Worm (Caenorhabditis elegans) whole organism, L1 larva: Measurements from ENCODE around the gene crn-3.

Experiments
- C04F5.9 ChIP-seq: sonication (generic microtip); optimal IDR thresholded peaks from 2 replicates; lab custom pipeline; 2016; ENCODE audit warnings: missing genetic modification characterization, missing compliant biosample characterization
- C16A3.4 ChIP-seq: fragments of 150-350 bp; optimal IDR thresholded peaks from 2 replicates; lab custom pipeline; 2014; ENCODE audit warnings: missing biosample characterization, missing genetic modification characterization
- C34B4.2 ChIP-seq: sonication (generic microtip); optimal IDR thresholded peaks from 2 replicates; lab custom pipeline; 2017; ENCODE audit warnings: mild to moderate bottlenecking, missing genetic modification characterization, missing compliant biosample characterization
- F16B12.6 ChIP-seq: fragments of 150-350 bp; optimal IDR thresholded peaks from 2 replicates; lab custom pipeline; 2014; ENCODE audit warnings: missing biosample characterization, missing genetic modification characterization
- Y116A8C.19 ChIP-seq: sonication (generic microtip); optimal IDR thresholded peaks from 2 replicates; lab custom pipeline; 2016; ENCODE audit warnings: missing compliant biosample characterization, missing genetic modification characterization, borderline replicate concordance
- aha-1 ChIP-seq: fragments of 150-350 bp; optimal IDR thresholded peaks from 2 replicates; lab custom pipeline; 2014; ENCODE audit warnings: missing biosample characterization, missing genetic modification characterization
- aly-2 ChIP-seq: fragments of 150-350 bp; optimal IDR thresholded peaks from 2 replicates; lab custom pipeline; 2014; ENCODE audit warnings: missing biosample characterization, missing genetic modification characterization
- ama-1 ChIP-seq: fragments of 150-350 bp; optimal IDR thresholded peaks from 2 replicates; lab custom pipeline; 2014
- blmp-1 ChIP-seq: fragments of 150-350 bp; optimal IDR thresholded peaks from 2 replicates; lab custom pipeline; 2014; ENCODE audit warnings: missing biosample characterization, missing genetic modification characterization
- ceh-63 ChIP-seq: fragments of 200-800 bp; sonication (Bioruptor generic); optimal IDR thresholded peaks from 2 replicates; lab custom pipeline; 2018; ENCODE audit warnings: mild to moderate bottlenecking, missing genetic modification characterization, missing compliant biosample characterization
- ceh-8 ChIP-seq: fragments of 200-800 bp; sonication (Bioruptor generic); optimal IDR thresholded peaks from 2 replicates; lab custom pipeline; 2018; ENCODE audit warnings: mild to moderate bottlenecking, missing genetic modification characterization, moderate library complexity, missing compliant biosample characterization
- ceh-88 ChIP-seq: fragments of 200-800 bp; sonication (Bioruptor generic); IDR thresholded peaks from 2 replicates; pipeline ENCODE4 v1.3.6; 2022; ENCODE audit warnings: missing genetic modification characterization, missing compliant biosample characterization
- ceh-90 ChIP-seq: sonication (generic microtip); optimal IDR thresholded peaks from 2 replicates; lab custom pipeline; 2016; ENCODE audit warnings: missing genetic modification characterization, missing compliant biosample characterization
- dpl-1 ChIP-seq, 3 experiments: fragments of 150-350 bp in 2 of 3; sonication (generic microtip) in 1 of 3; optimal IDR thresholded peaks; 2 replicates each; lab custom pipeline; 2014 to 2017; ENCODE audit warnings: missing biosample characterization in 3 of 3, missing genetic modification characterization in 3 of 3, missing genetic modification reagents in 3 of 3
- dsc-1 ChIP-seq: sonication (generic microtip); optimal IDR thresholded peaks from 2 replicates; lab custom pipeline; 2016; ENCODE audit warnings: mild to moderate bottlenecking, missing genetic modification characterization, missing compliant biosample characterization
- egl-13 ChIP-seq: sonication (generic microtip); optimal IDR thresholded peaks from 2 replicates; lab custom pipeline; 2016; ENCODE audit warnings: missing genotype, missing genetic modification reagents, missing genetic modification characterization, missing compliant biosample characterization
- ets-5 ChIP-seq: fragments of 200-800 bp; sonication (Bioruptor generic); IDR thresholded peaks from 2 replicates; pipeline ENCODE4 v1.3.6; 2022; ENCODE audit warnings: missing genetic modification characterization, missing compliant biosample characterization
- fkh-10 ChIP-seq: sonication (generic microtip); optimal IDR thresholded peaks from 2 replicates; lab custom pipeline; 2017; ENCODE audit warnings: missing biosample characterization, missing genetic modification reagents, missing genetic modification characterization
- fkh-4 ChIP-seq: sonication (generic microtip); optimal IDR thresholded peaks from 2 replicates; lab custom pipeline; 2016; ENCODE audit warnings: missing compliant biosample characterization, missing genetic modification characterization, borderline replicate concordance
- fos-1 ChIP-seq: fragments of 150-350 bp; optimal IDR thresholded peaks from 2 replicates; lab custom pipeline; 2014; ENCODE audit warnings: missing biosample characterization, missing genetic modification characterization
- hlh-17 ChIP-seq: fragments of 200-800 bp; sonication (Bioruptor generic); optimal IDR thresholded peaks from 2 replicates; lab custom pipeline; 2018; ENCODE audit warnings: missing genetic modification characterization, mild to moderate bottlenecking, missing compliant biosample characterization, moderate library complexity, borderline replicate concordance
- hlh-4 ChIP-seq: sonication (generic microtip); optimal IDR thresholded peaks from 2 replicates; lab custom pipeline; 2016; ENCODE audit warnings: mild to moderate bottlenecking, missing genetic modification characterization, missing compliant biosample characterization
- hpl-2 ChIP-seq: fragments of 150-350 bp; optimal IDR thresholded peaks from 2 replicates; lab custom pipeline; 2014; ENCODE audit warnings: missing biosample characterization, missing genetic modification reagents, missing genetic modification characterization
- irx-1 ChIP-seq: sonication (generic microtip); optimal IDR thresholded peaks from 2 replicates; lab custom pipeline; 2016; ENCODE audit warnings: missing genetic modification characterization, missing compliant biosample characterization
- lin-13 ChIP-seq: fragments of 150-350 bp; optimal IDR thresholded peaks from 2 replicates; lab custom pipeline; 2014; ENCODE audit warnings: missing biosample characterization, missing genetic modification reagents, missing genetic modification characterization
- lin-15B ChIP-seq: fragments of 150-350 bp; sonication (generic microtip); optimal IDR thresholded peaks from 3 replicates; lab custom pipeline; 2014; ENCODE audit warnings: missing biosample characterization, missing genetic modification characterization
- lin-35 ChIP-seq, 2 experiments: fragments of 150-350 bp; optimal IDR thresholded peaks; 2 replicates each; lab custom pipeline; 2014; ENCODE audit warnings: missing biosample characterization in 2 of 2, missing genetic modification characterization in 2 of 2, missing genetic modification reagents in 2 of 2
- lir-3 ChIP-seq: sonication (generic microtip); optimal IDR thresholded peaks from 2 replicates; lab custom pipeline; 2016; ENCODE audit warnings: mild to moderate bottlenecking, missing genetic modification characterization, moderate library complexity, missing compliant biosample characterization; ENCODE audit not compliant: poor library complexity
- lsy-2 ChIP-seq, 2 experiments: fragments of 150-350 bp; optimal IDR thresholded peaks; 2 replicates each; lab custom pipeline; 2014; ENCODE audit warnings: missing biosample characterization in 2 of 2, missing genetic modification characterization in 2 of 2
- mdl-1 ChIP-seq, 2 experiments: fragments of 150-350 bp; optimal IDR thresholded peaks; 2 replicates each; lab custom pipeline; 2014 to 2017; ENCODE audit warnings: missing biosample characterization in 2 of 2, missing genetic modification characterization in 2 of 2, inconsistent platforms in 1 of 2
- mep-1 ChIP-seq: fragments of 150-350 bp; optimal IDR thresholded peaks from 2 replicates; lab custom pipeline; 2014; ENCODE audit warnings: missing biosample characterization, missing genetic modification characterization
- nhr-19 ChIP-seq: fragments of 200-800 bp; sonication (Bioruptor generic); conservative IDR thresholded peaks from 2 replicates; pipeline ENCODE4 v1.3.6; 2022; ENCODE audit warnings: missing genetic modification characterization, missing compliant biosample characterization
- nhr-20 ChIP-seq: sonication (generic microtip); optimal IDR thresholded peaks from 2 replicates; lab custom pipeline; 2016; ENCODE audit warnings: mild to moderate bottlenecking, missing genetic modification characterization, missing compliant biosample characterization
- nhr-28 ChIP-seq: fragments of 150-350 bp; optimal IDR thresholded peaks from 2 replicates; lab custom pipeline; 2014; ENCODE audit warnings: missing biosample characterization, missing genetic modification characterization
- nhr-71 ChIP-seq: sonication (generic microtip); optimal IDR thresholded peaks from 2 replicates; lab custom pipeline; 2016; ENCODE audit warnings: mild to moderate bottlenecking, missing genetic modification characterization, moderate library complexity, missing compliant biosample characterization
- nhr-76 ChIP-seq: sonication (generic microtip); optimal IDR thresholded peaks from 2 replicates; lab custom pipeline; 2017; ENCODE audit warnings: missing biosample characterization, missing genetic modification characterization
- nhr-85 ChIP-seq: sonication (generic microtip); peaks from one replicate; lab custom pipeline; 2016; ENCODE audit warnings: missing genetic modification characterization, inconsistent platforms, missing compliant biosample characterization
- nhr-90 ChIP-seq: sonication (generic microtip); optimal IDR thresholded peaks from 2 replicates; lab custom pipeline; 2016; ENCODE audit warnings: mild to moderate bottlenecking, missing genetic modification characterization, missing compliant biosample characterization; ENCODE audit not compliant: poor library complexity
- pag-3 ChIP-seq: sonication (generic microtip); optimal IDR thresholded peaks from 2 replicates; lab custom pipeline; 2017; ENCODE audit warnings: missing genetic modification characterization, mild to moderate bottlenecking, missing compliant biosample characterization, antibody characterized with exemption, borderline replicate concordance; ENCODE audit not compliant: insufficient read depth
- pax-3 ChIP-seq: fragments of 200-800 bp; sonication (Bioruptor generic); optimal IDR thresholded peaks from 2 replicates; lab custom pipeline; 2018; ENCODE audit warnings: mild to moderate bottlenecking, missing genetic modification characterization, moderate library complexity, missing compliant biosample characterization
- pqm-1 ChIP-seq: sonication (generic microtip); optimal IDR thresholded peaks from 3 replicates; lab custom pipeline; 2017; ENCODE audit warnings: missing biosample characterization, missing genetic modification characterization
- rnt-1 ChIP-seq: sonication (generic microtip); optimal IDR thresholded peaks from 2 replicates; lab custom pipeline; 2016; ENCODE audit warnings: mild to moderate bottlenecking, missing genetic modification characterization, moderate library complexity, missing compliant biosample characterization
- sox-4 ChIP-seq: sonication (generic microtip); optimal IDR thresholded peaks from 2 replicates; lab custom pipeline; 2016; ENCODE audit warnings: missing genetic modification characterization, missing compliant biosample characterization
- swsn-7 ChIP-seq: sonication (generic microtip); optimal IDR thresholded peaks from 2 replicates; lab custom pipeline; 2016; ENCODE audit warnings: missing genetic modification characterization, missing compliant biosample characterization
- tlp-1 ChIP-seq: fragments of 150-350 bp; optimal IDR thresholded peaks from 2 replicates; lab custom pipeline; 2014; ENCODE audit warnings: missing biosample characterization, missing genetic modification characterization
- unc-130 ChIP-seq: fragments of 150-350 bp; optimal IDR thresholded peaks from 2 replicates; lab custom pipeline; 2017; ENCODE audit warnings: missing biosample characterization, missing genetic modification characterization, inconsistent platforms
- unc-30 ChIP-seq: sonication (generic microtip); optimal IDR thresholded peaks from 2 replicates; lab custom pipeline; 2017; ENCODE audit warnings: missing biosample characterization, missing genetic modification characterization
- unc-62 ChIP-seq: fragments of 150-350 bp; optimal IDR thresholded peaks from 2 replicates; lab custom pipeline; 2014; ENCODE audit warnings: missing biosample characterization, missing genetic modification reagents, missing genetic modification characterization
- unc-98 ChIP-seq: fragments of 200-800 bp; sonication (Bioruptor generic); IDR thresholded peaks from 2 replicates; pipeline ENCODE4 v1.3.6; 2022; ENCODE audit warnings: missing genetic modification characterization, missing compliant biosample characterization
- xbp-1 ChIP-seq: sonication (generic microtip); optimal IDR thresholded peaks from 2 replicates; lab custom pipeline; 2016; ENCODE audit warnings: missing genetic modification characterization, missing compliant biosample characterization
- zag-1 ChIP-seq: fragments of 150-350 bp; optimal IDR thresholded peaks from 2 replicates; lab custom pipeline; 2014; ENCODE audit warnings: missing biosample characterization, missing genetic modification characterization
- ztf-11 ChIP-seq, 2 experiments: sonication (generic microtip); optimal IDR thresholded peaks; 2 replicates each; lab custom pipeline; 2016 to 2017; ENCODE audit warnings: missing genetic modification characterization in 2 of 2, missing biosample characterization in 1 of 2, missing compliant biosample characterization in 1 of 2
- ztf-4 ChIP-seq: fragments of 150-350 bp; optimal IDR thresholded peaks from 2 replicates; lab custom pipeline; 2014; ENCODE audit warnings: missing biosample characterization, missing genetic modification characterization

The crn-3 gene

DNA sequence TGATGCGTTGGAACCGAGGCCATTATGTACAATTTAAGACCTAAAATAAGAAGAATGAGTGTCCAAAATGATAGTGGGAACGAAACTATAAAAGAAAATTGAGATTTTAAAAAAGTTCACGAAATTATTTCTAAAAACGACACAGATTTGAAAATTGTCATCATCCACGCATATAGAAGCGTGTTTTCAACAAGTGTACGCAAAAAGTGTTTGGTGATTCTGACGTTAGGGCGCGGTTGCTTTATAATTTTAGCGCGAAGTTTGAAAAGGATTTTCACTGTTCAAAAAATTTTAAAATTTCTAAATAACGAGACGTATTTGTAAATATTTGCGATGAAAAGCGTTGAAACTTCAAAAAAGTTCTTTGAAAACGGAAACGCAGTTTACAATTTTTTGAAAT lies 24.5 kb upstream of the crn-3 start, which contains the start of gene cdc-48.1 (continued):
- TF ChIP-seq lin-13 (GFP tag; lab: Kevin White, UChicago) = peak; percentile 100
- TF ChIP-seq ama-1 (lab: Kevin White, UChicago) = peak; percentile 98
- TF ChIP-seq pqm-1 (tag; lab: Kevin White, UChicago) = peak; percentile 83
- peak; percentile 77 for TF ChIP-seq nhr-28
- peak; percentile 100 for TF ChIP-seq fos-1 (tag; lab: Kevin White, UChicago)
- TF ChIP-seq pag-3 (tag; lab: Kevin White, UChicago) = peak; percentile 91
- TF ChIP-seq fkh-4 (tag; lab: Kevin White, UChicago) = peak; percentile 93
- TF ChIP-seq unc-62 (GFP tag; lab: Kevin White, UChicago) = peak; percentile 100
- peak; percentile 100 for TF ChIP-seq nhr-20
- peak; percentile 100 for TF ChIP-seq rnt-1 (tag; lab: Kevin White, UChicago)
- TF ChIP-seq nhr-71 = peak; percentile 100
- peak; percentile 94 for TF ChIP-seq C34B4.2
- no peak for TF ChIP-seq tlp-1 (tag; lab: Kevin White, UChicago)
- peak; percentile 100 for TF ChIP-seq lin-15B (tag; lab: Kevin White, UChicago)
- peak; percentile 99 for TF ChIP-seq unc-30 (tag; lab: Kevin White, UChicago)
- TF ChIP-seq hlh-4 (tag; lab: Kevin White, UChicago) = peak; percentile 64
- TF ChIP-seq lsy-2 (tag; optimal IDR thresholded peaks at IDR 0.05; lab: Kevin White, UChicago) = peak; percentile 98 to 99
- TF ChIP-seq nhr-76 = peak; percentile 88
- TF ChIP-seq lir-3 (tag; lab: Kevin White, UChicago) = peak; percentile 98
- TF ChIP-seq sox-4 (tag; lab: Kevin White, UChicago) = peak; percentile 98
- no peak for TF ChIP-seq hlh-17 (GFP tag; lab: Kevin White, UChicago)
- TF ChIP-seq dpl-1 (GFP tag; optimal IDR thresholded peaks at IDR 0.05; lab: Kevin White, UChicago) = peak; percentile 100
- peak; percentile 100 for TF ChIP-seq zag-1
- peak; percentile 100 for TF ChIP-seq egl-13 (tag; lab: Kevin White, UChicago)
- TF ChIP-seq mdl-1 (tag; optimal IDR thresholded peaks at IDR 0.05; lab: Kevin White, UChicago) = peak; percentile 82 to 99
- peak; percentile 100 for TF ChIP-seq fkh-10 (GFP tag; lab: Kevin White, UChicago)
- TF ChIP-seq ceh-63 (GFP tag; lab: Kevin White, UChicago) = peak; percentile 91
- peak; percentile 100 for TF ChIP-seq dsc-1 (tag; lab: Kevin White, UChicago)
- TF ChIP-seq mep-1 (tag; lab: Kevin White, UChicago) = peak; percentile 100
- TF ChIP-seq lin-35 (GFP tag; optimal IDR thresholded peaks at IDR 0.05; lab: Kevin White, UChicago) = peak; percentile 100
- peak; percentile 99 for TF ChIP-seq pax-3 (tag; lab: Kevin White, UChicago)
- TF ChIP-seq unc-130 = peak; percentile 100
- TF ChIP-seq aha-1 (tag; lab: Kevin White, UChicago) = peak; percentile 97
- peak; percentile 100 for TF ChIP-seq nhr-90 (tag; lab: Kevin White, UChicago)
- TF ChIP-seq irx-1 = peak; percentile 99
- peak; percentile 100 for TF ChIP-seq ztf-4 (tag; lab: Kevin White, UChicago)
- peak; percentile 97; the same call in 1 of the 2 replicates for TF ChIP-seq ets-5 (GFP tag; lab: Robert Waterston, UW)
- peak; percentile 68 for TF ChIP-seq ceh-90 (tag; lab: Kevin White, UChicago)
- TF ChIP-seq ztf-11 (tag; optimal IDR thresholded peaks at IDR 0.05; lab: Kevin White, UChicago) = peak in 1 of 2 experiments; percentile 98
- peak; percentile 98 for TF ChIP-seq C04F5.9 (tag; lab: Kevin White, UChicago)
- TF ChIP-seq blmp-1 (tag; lab: Kevin White, UChicago) = peak; percentile 95
- TF ChIP-seq hpl-2 (GFP tag; lab: Kevin White, UChicago) = peak; percentile 99
- peak; percentile 100 for TF ChIP-seq nhr-85 (tag; lab: Kevin White, UChicago)
- TF ChIP-seq unc-98 (GFP tag; lab: Robert Waterston, UW) = peak; percentile 95
- TF ChIP-seq ceh-88 (GFP tag; lab: Robert Waterston, UW) = peak; percentile 99
- TF ChIP-seq nhr-19 (GFP tag; lab: Robert Waterston, UW) = peak; percentile 100
- TF ChIP-seq swsn-7 = peak; percentile 100
- TF ChIP-seq F16B12.6 (tag; lab: Kevin White, UChicago) = peak; percentile 81
- peak; percentile 100 for TF ChIP-seq xbp-1 (tag; lab: Kevin White, UChicago)
- TF ChIP-seq aly-2 (tag; lab: Kevin White, UChicago) = peak; percentile 100
- peak; percentile 100 for TF ChIP-seq C16A3.4
- TF ChIP-seq Y116A8C.19 (tag; lab: Kevin White, UChicago) = peak; percentile 24
- TF ChIP-seq ceh-8 (GFP tag; lab: Kevin White, UChicago) = peak; percentile 99
